Worm (Caenorhabditis elegans) whole organism, L2 larva: Measurements from ENCODE around the gene paf-2.

ENCODE experiments used
- C34F6.9 ChIP-seq: fragments of 150-350 bp; optimal IDR thresholded peaks from 2 replicates; lab custom pipeline; 2014; ENCODE audit warnings: missing biosample characterization, missing genetic modification characterization
- F13H6.1 ChIP-seq: sonication (generic microtip); optimal IDR thresholded peaks from 2 replicates; lab custom pipeline; 2016; ENCODE audit warnings: missing genetic modification characterization, missing compliant biosample characterization
- Y55F3AM.14 ChIP-seq: fragments of 200-800 bp; sonication (Bioruptor generic); optimal IDR thresholded peaks from 2 replicates; lab custom pipeline; 2018; ENCODE audit warnings: mild to moderate bottlenecking, missing genetic modification characterization, missing compliant biosample characterization
- ZK546.5 ChIP-seq: sonication (generic microtip); optimal IDR thresholded peaks from 2 replicates; lab custom pipeline; 2017; ENCODE audit warnings: missing biosample characterization, missing genetic modification characterization
- aly-2 ChIP-seq: fragments of 150-350 bp; optimal IDR thresholded peaks from 2 replicates; lab custom pipeline; 2014; ENCODE audit warnings: missing biosample characterization, missing genetic modification characterization
- blmp-1 ChIP-seq: sonication (generic microtip); optimal IDR thresholded peaks from 2 replicates; lab custom pipeline; 2017; ENCODE audit warnings: missing genetic modification characterization, mild to moderate bottlenecking, missing compliant biosample characterization, antibody characterized with exemption, moderate library complexity; ENCODE audit not compliant: insufficient read depth
- ceh-16 ChIP-seq: fragments of 150-350 bp; optimal IDR thresholded peaks from 2 replicates; lab custom pipeline; 2014; ENCODE audit warnings: missing biosample characterization, missing genetic modification characterization
- ceh-82 ChIP-seq: fragments of 150-350 bp; optimal IDR thresholded peaks from 2 replicates; lab custom pipeline; 2014; ENCODE audit warnings: missing biosample characterization, missing genetic modification characterization
- crh-2 ChIP-seq: sonication (generic microtip); optimal IDR thresholded peaks from 2 replicates; lab custom pipeline; 2017; ENCODE audit warnings: missing biosample characterization, missing genetic modification characterization
- dmd-4 ChIP-seq: sonication (generic microtip); optimal IDR thresholded peaks from 2 replicates; lab custom pipeline; 2017; ENCODE audit warnings: missing biosample characterization, missing genetic modification characterization
- egl-27 ChIP-seq: sonication (generic microtip); optimal IDR thresholded peaks from 3 replicates; lab custom pipeline; 2017; ENCODE audit warnings: missing biosample characterization, missing genetic modification reagents, missing genetic modification characterization
- elt-3 ChIP-seq: sonication (generic microtip); optimal IDR thresholded peaks from 2 replicates; lab custom pipeline; 2017; ENCODE audit warnings: missing biosample characterization, missing genetic modification characterization
- fos-1 ChIP-seq: fragments of 150-350 bp; optimal IDR thresholded peaks from 2 replicates; lab custom pipeline; 2014; ENCODE audit warnings: missing biosample characterization, missing genetic modification characterization
- gmeb-1 ChIP-seq: fragments of 150-350 bp; optimal IDR thresholded peaks from 2 replicates; lab custom pipeline; 2014; ENCODE audit warnings: missing biosample characterization, missing genetic modification characterization
- lin-11 ChIP-seq: fragments of 150-350 bp; sonication (generic microtip); optimal IDR thresholded peaks from 2 replicates; lab custom pipeline; 2014; ENCODE audit warnings: missing biosample characterization, missing genetic modification characterization, inconsistent platforms, mixed read lengths
- lin-13 ChIP-seq: fragments of 150-350 bp; optimal IDR thresholded peaks from 2 replicates; lab custom pipeline; 2014; ENCODE audit warnings: missing biosample characterization, missing genetic modification reagents, missing genetic modification characterization
- lin-39 ChIP-seq: fragments of 150-350 bp; optimal IDR thresholded peaks from 2 replicates; lab custom pipeline; 2014; ENCODE audit warnings: missing biosample characterization, missing genetic modification reagents, missing genetic modification characterization
- lsy-2 ChIP-seq, 2 experiments: fragments of 150-350 bp in 1 of 2; sonication (generic microtip) in 1 of 2; optimal IDR thresholded peaks; 2 replicates each; lab custom pipeline; 2014 to 2017; ENCODE audit warnings: missing biosample characterization in 2 of 2, missing genetic modification characterization in 2 of 2
- mab-5 ChIP-seq: fragments of 150-350 bp; optimal IDR thresholded peaks from 2 replicates; lab custom pipeline; 2014; ENCODE audit warnings: missing biosample characterization, missing genetic modification characterization
- mbf-1 ChIP-seq: sonication (generic microtip); optimal IDR thresholded peaks from 2 replicates; lab custom pipeline; 2017; ENCODE audit warnings: missing biosample characterization, missing genetic modification characterization
- mdl-1 ChIP-seq, 2 experiments: fragments of 150-350 bp in 1 of 2; sonication (generic microtip) in 1 of 2; optimal IDR thresholded peaks; 2 replicates each; lab custom pipeline; 2017; ENCODE audit warnings: missing biosample characterization in 2 of 2, missing genetic modification characterization in 2 of 2
- nhr-10 ChIP-seq: sonication (generic microtip); optimal IDR thresholded peaks from 2 replicates; lab custom pipeline; 2017; ENCODE audit warnings: missing biosample characterization, missing genetic modification characterization
- nhr-11 ChIP-seq: fragments of 150-350 bp; optimal IDR thresholded peaks from 2 replicates; lab custom pipeline; 2014; ENCODE audit warnings: missing biosample characterization, missing genetic modification characterization
- nhr-12 ChIP-seq: fragments of 150-350 bp; optimal IDR thresholded peaks from 2 replicates; lab custom pipeline; 2014; ENCODE audit warnings: missing biosample characterization, missing genetic modification characterization
- nhr-23 ChIP-seq: fragments of 150-350 bp; optimal IDR thresholded peaks from 2 replicates; lab custom pipeline; 2014; ENCODE audit warnings: missing biosample characterization, missing genetic modification reagents, missing genetic modification characterization
- nhr-25 ChIP-seq: fragments of 150-350 bp; sonication (generic microtip); optimal IDR thresholded peaks from 3 replicates; lab custom pipeline; 2014; ENCODE audit warnings: missing biosample characterization, missing genetic modification characterization
- nhr-6 ChIP-seq: fragments of 150-350 bp; optimal IDR thresholded peaks from 2 replicates; lab custom pipeline; 2014; ENCODE audit warnings: missing biosample characterization, missing genetic modification characterization
- peb-1 ChIP-seq: fragments of 150-350 bp; optimal IDR thresholded peaks from 2 replicates; lab custom pipeline; 2014; ENCODE audit warnings: missing biosample characterization, missing genetic modification characterization
- sem-4 ChIP-seq: fragments of 150-350 bp; optimal IDR thresholded peaks from 2 replicates; lab custom pipeline; 2014; ENCODE audit warnings: missing biosample characterization, missing genetic modification reagents, missing genetic modification characterization
- skn-1 ChIP-seq: sonication (generic microtip); optimal IDR thresholded peaks from 2 replicates; lab custom pipeline; 2017; ENCODE audit warnings: missing biosample characterization, missing genetic modification characterization
- sma-3 ChIP-seq: sonication (generic microtip); optimal IDR thresholded peaks from 2 replicates; lab custom pipeline; 2016; ENCODE audit warnings: missing genetic modification reagents, missing genetic modification characterization, missing compliant biosample characterization
- sma-9 ChIP-seq, 2 experiments: fragments of 150-350 bp in 1 of 2; sonication (generic microtip) in 1 of 2; optimal IDR thresholded peaks; 2 replicates each; lab custom pipeline; 2014 to 2016; ENCODE audit warnings: missing genetic modification characterization in 2 of 2, mild to moderate bottlenecking in 1 of 2, missing biosample characterization in 1 of 2, missing compliant biosample characterization in 1 of 2, missing genetic modification reagents in 1 of 2, moderate library complexity in 1 of 2
- snpc-4 ChIP-seq: fragments of 150-350 bp; optimal IDR thresholded peaks from 2 replicates; lab custom pipeline; 2014; ENCODE audit warnings: missing biosample characterization, missing genetic modification characterization
- unc-55 ChIP-seq: fragments of 150-350 bp; sonication (generic microtip); optimal IDR thresholded peaks from 3 replicates; lab custom pipeline; 2014; ENCODE audit warnings: missing biosample characterization, missing genetic modification reagents, missing genetic modification characterization
- unc-62 ChIP-seq: fragments of 150-350 bp; optimal IDR thresholded peaks from 2 replicates; lab custom pipeline; 2014; ENCODE audit warnings: missing biosample characterization, missing genetic modification reagents, missing genetic modification characterization
- ztf-1 ChIP-seq: fragments of 200-800 bp; sonication (Bioruptor generic); conservative IDR thresholded peaks from 2 replicates; pipeline ENCODE4 v1.3.6; 2022; ENCODE audit warnings: missing genetic modification characterization, missing compliant biosample characterization
- ztf-11 ChIP-seq: sonication (generic microtip); optimal IDR thresholded peaks from 2 replicates; lab custom pipeline; 2017; ENCODE audit warnings: missing biosample characterization, missing genetic modification characterization

paf-2 gene

DNA sequence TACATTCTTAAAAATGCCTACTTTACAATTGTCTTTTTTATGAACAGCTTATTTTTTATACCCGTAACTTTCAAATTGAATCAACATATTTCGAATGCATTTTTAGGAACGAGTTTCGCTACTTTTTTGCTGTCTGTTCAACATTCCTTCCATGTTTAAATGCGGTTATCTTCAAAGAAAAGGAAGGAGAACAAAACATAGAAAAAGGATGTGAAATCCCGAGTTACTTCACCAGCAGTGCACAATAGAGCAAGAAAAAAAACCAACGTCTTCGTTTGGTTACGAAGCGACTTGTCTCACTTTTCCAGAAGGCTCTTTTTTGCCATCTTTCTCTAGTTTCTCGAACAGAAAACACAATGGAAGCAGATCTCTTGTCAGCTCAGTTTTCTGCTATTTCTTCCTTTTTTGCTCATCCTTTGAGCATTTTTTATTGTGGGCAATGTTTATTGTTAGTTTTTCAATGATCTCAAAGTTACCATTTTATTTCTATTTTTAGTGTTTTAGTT, 11.8 kb downstream of the paf-2 start, which contains the start of gene cka-2:
Gene cka-2 (plus strand): TSS at position 456 of the 506 bp plus-strand sequence.
- TF ChIP-seq unc-55 (GFP tag; lab: Kevin White, UChicago), result peak; percentile 8
- peak; percentile 15 for TF ChIP-seq C34F6.9 (tag; lab: Kevin White, UChicago)
- TF ChIP-seq dmd-4 (tag; lab: Kevin White, UChicago), result no peak
- no peak for TF ChIP-seq skn-1
- TF ChIP-seq Y55F3AM.14 (GFP tag; lab: Kevin White, UChicago), result no peak

DNA sequence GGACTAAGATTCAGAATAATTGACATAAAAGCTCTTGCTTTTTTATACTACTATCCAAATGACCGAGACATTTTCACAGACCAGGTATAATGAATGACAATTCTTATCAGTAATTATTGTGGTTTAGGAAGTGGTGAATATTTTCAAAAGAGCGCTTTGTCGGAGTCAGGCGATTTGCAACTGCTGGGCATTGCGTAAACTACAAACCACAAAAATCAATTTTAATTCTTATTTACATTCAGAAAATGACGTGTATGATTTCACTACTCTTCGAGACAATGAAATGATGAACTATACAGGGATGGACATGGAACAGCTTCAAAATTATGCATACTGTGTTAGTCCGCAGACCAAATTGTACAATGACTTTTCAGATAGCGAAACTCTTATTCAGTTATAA, 13.1 kb downstream of the paf-2 start:
- TF ChIP-seq nhr-10 (tag; lab: Kevin White, UChicago) (no peak), ceh-82 (no peak), skn-1 (no peak), crh-2 (peak; percentile 9), sma-3 (GFP tag; lab: Kevin White, UChicago) (no peak), lsy-2 (tag; optimal IDR thresholded peaks at IDR 0.05; lab: Kevin White, UChicago) (no peak), nhr-6 (tag; lab: Kevin White, UChicago) (no peak), mdl-1 (tag; optimal IDR thresholded peaks at IDR 0.05; lab: Kevin White, UChicago) (no peak), F13H6.1 (tag; lab: Kevin White, UChicago) (no peak), lin-13 (GFP tag; lab: Kevin White, UChicago) (no peak), ceh-16 (tag; lab: Kevin White, UChicago) (no peak), lin-39 (tag; lab: Kevin White, UChicago) (no peak), fos-1 (tag; lab: Kevin White, UChicago) (peak; percentile 68), gmeb-1 (no peak), ztf-11 (no peak), nhr-25 (no peak), mab-5 (no peak), ztf-1 (GFP tag; lab: Robert Waterston, UW) (no peak), lin-11 (tag; lab: Kevin White, UChicago) (no peak), sma-9 (GFP tag; optimal IDR thresholded peaks at IDR 0.05; lab: Kevin White, UChicago) (peak; percentile 32), sma-9 (tag; optimal IDR thresholded peaks at IDR 0.05; lab: Kevin White, UChicago) (no peak), snpc-4 (no peak), ZK546.5 (tag; lab: Kevin White, UChicago) (no peak), nhr-23 (tag; lab: Kevin White, UChicago) (no peak), C34F6.9 (tag; lab: Kevin White, UChicago) (no peak)

DNA sequence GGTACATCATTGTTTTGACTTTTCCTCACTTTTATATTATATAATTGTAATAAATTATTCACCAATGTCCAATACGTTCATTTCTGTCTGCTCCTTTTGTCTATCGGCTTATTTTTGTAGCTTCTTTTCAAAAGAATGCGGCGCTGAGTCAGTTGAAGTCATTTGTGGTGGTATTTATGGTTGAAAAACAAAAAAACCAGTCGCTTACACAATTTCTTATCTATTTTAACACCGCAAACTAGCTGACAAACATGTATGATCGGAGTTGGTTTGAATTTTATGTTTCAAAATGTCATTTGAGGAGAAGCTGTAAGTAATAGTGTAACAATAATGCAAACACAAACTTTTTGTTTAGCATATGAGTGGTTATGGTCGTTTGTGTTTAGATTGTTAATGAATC, 13.6 kb downstream of the paf-2 start, which contains the start of gene ets-10:
Gene ets-10 (plus strand): TSS at position 201 of the 400 bp plus-strand sequence.
- TF ChIP-seq aly-2, result no peak
- no peak for TF ChIP-seq peb-1 (tag; lab: Kevin White, UChicago)
- TF ChIP-seq ceh-16 (tag; lab: Kevin White, UChicago), result no peak
- TF ChIP-seq lin-13 (GFP tag; lab: Kevin White, UChicago), result no peak
- no peak for TF ChIP-seq nhr-12 (tag; lab: Kevin White, UChicago)
- no peak for TF ChIP-seq snpc-4
- no peak for TF ChIP-seq blmp-1 (tag; lab: Kevin White, UChicago)
- no peak for TF ChIP-seq mbf-1 (tag; lab: Kevin White, UChicago)
- no peak for TF ChIP-seq dmd-4 (tag; lab: Kevin White, UChicago)
- TF ChIP-seq, all 48 proteins: peak for 0

DNA sequence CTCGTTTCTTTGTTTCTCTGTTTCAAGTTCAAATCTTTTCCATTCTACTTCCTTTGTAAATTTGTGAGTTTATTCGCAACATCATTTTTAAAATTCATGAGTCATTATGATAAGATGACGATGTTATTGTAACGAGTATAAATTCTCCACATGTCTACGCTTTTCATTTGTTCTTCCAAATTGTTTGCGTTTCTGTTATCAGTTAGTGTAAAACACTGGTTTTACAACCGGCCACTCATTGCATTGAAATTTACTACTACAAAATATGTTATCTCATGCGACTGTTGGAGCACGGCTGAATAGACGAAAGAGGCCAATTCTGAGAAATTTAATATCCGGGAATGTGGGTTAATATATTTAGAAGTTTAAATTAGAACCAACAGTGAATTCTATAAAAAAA, 15.2 kb downstream of the paf-2 start, which contains the start of gene C52B9.19:
Gene C52B9.19 (plus strand): TSS at position 176 of the 400 bp plus-strand sequence.
- TF ChIP-seq crh-2 (peak; percentile 12), fos-1 (tag; lab: Kevin White, UChicago) (peak; percentile 53), unc-62 (GFP tag; lab: Kevin White, UChicago) (no peak)
- TF ChIP-seq, all 48 proteins: peak for 2

DNA sequence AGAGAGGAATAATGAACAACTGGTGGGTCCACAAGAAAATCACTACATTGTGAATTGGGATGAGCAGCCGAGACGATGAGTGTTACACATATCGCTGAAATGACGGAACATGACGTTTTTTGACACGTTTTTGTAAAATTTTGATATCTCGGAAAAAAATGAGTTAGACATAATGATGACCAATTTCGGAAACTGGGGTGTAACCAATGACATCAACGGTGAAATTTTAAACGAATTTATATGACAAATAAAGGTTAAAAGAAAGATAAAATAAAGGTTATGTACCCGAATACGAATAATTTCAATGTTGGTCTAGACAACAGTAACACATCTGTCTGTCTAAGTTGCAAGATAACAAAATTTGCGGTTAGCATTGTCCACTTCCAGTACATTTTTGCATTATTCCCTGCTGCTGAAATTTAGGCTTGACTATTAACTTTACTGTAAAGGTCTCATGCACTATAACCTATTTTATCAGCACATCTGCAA, 18.2 kb downstream of the paf-2 start, which contains the start of the genes twk-28 and ets-9:
Gene twk-28 (minus strand): TSS at position 51 of the 489 bp plus-strand sequence.
Gene ets-9 (plus strand): TSS at position 410 of the 489 bp plus-strand sequence.
- TF ChIP-seq sem-4 (tag; lab: Kevin White, UChicago), result no peak
- TF ChIP-seq fos-1 (tag; lab: Kevin White, UChicago), result no peak
- no peak for TF ChIP-seq nhr-10 (tag; lab: Kevin White, UChicago)
- TF ChIP-seq lin-13 (GFP tag; lab: Kevin White, UChicago), result no peak
- no peak for TF ChIP-seq ZK546.5 (tag; lab: Kevin White, UChicago)
- TF ChIP-seq sma-3 (GFP tag; lab: Kevin White, UChicago), result no peak
- TF ChIP-seq egl-27 (tag; lab: Kevin White, UChicago), result no peak
- no peak for TF ChIP-seq Y55F3AM.14 (GFP tag; lab: Kevin White, UChicago)
- no peak for TF ChIP-seq aly-2
- no peak for TF ChIP-seq elt-3
- TF ChIP-seq ztf-1 (GFP tag; lab: Robert Waterston, UW), result no peak
- TF ChIP-seq nhr-6 (tag; lab: Kevin White, UChicago), result no peak
- no peak for TF ChIP-seq nhr-11 (tag; lab: Kevin White, UChicago)
- no peak for TF ChIP-seq dmd-4 (tag; lab: Kevin White, UChicago)
- TF ChIP-seq skn-1, result no peak
- no peak for TF ChIP-seq nhr-23 (tag; lab: Kevin White, UChicago)
- TF ChIP-seq peb-1 (tag; lab: Kevin White, UChicago), result no peak
- no peak for TF ChIP-seq lin-11 (tag; lab: Kevin White, UChicago)
- no peak for TF ChIP-seq nhr-12 (tag; lab: Kevin White, UChicago)
